Worm (Caenorhabditis elegans) whole organism, young adult: ENCODE results near the gene Y14H12A.1.
A peak's percentile ranks its signal among the peaks of the same experiment; 100 is the strongest.

Experiments used
- F33H1.4 ChIP-seq: fragments of 200-800 bp; sonication (Bioruptor generic); IDR thresholded peaks from 2 replicates; pipeline ENCODE4 v1.3.6; 2022; ENCODE audit warnings: missing genetic modification reagents, missing genetic modification characterization, missing compliant biosample characterization
- F49E8.2 ChIP-seq: sonication (generic microtip); optimal IDR thresholded peaks from 3 replicates; lab custom pipeline; 2017; ENCODE audit warnings: missing genetic modification characterization, mild to moderate bottlenecking, missing compliant biosample characterization, antibody characterized with exemption, moderate library complexity; ENCODE audit not compliant: insufficient read depth
- T26A5.8 ChIP-seq: sonication (generic microtip); optimal IDR thresholded peaks from 2 replicates; lab custom pipeline; 2016; ENCODE audit warnings: missing genetic modification characterization, missing compliant biosample characterization
- Y53F4B.3 ChIP-seq: fragments of 200-800 bp; sonication (Bioruptor generic); IDR thresholded peaks from 2 replicates; pipeline ENCODE4 v1.3.6; 2022; ENCODE audit warnings: missing genetic modification reagents, missing genetic modification characterization, missing compliant biosample characterization
- ZK185.1 ChIP-seq: sonication (generic microtip); optimal IDR thresholded peaks from 2 replicates; lab custom pipeline; 2016; ENCODE audit warnings: mild to moderate bottlenecking, missing genetic modification characterization, missing compliant biosample characterization; ENCODE audit not compliant: poor library complexity, severe bottlenecking
- akir-1 ChIP-seq: fragments of 200-800 bp; sonication (Bioruptor generic); optimal IDR thresholded peaks from 2 replicates; lab custom pipeline; 2018; ENCODE audit warnings: mild to moderate bottlenecking, missing genetic modification characterization, moderate library complexity, missing compliant biosample characterization
- aptf-2 ChIP-seq: fragments of 200-800 bp; sonication (Bioruptor generic); conservative IDR thresholded peaks from 2 replicates; pipeline ENCODE4 v1.3.6; 2022; ENCODE audit warnings: missing genetic modification reagents, missing genetic modification characterization, missing compliant biosample characterization
- atf-7 ChIP-seq: sonication (generic microtip); optimal IDR thresholded peaks from 2 replicates; lab custom pipeline; 2017; ENCODE audit warnings: mild to moderate bottlenecking, missing genetic modification characterization, missing compliant biosample characterization
- attf-5 ChIP-seq: fragments of 200-800 bp; sonication (Bioruptor generic); optimal IDR thresholded peaks from 2 replicates; lab custom pipeline; 2018; ENCODE audit warnings: mild to moderate bottlenecking, missing genetic modification characterization, missing compliant biosample characterization
- ceh-58 ChIP-seq: fragments of 200-800 bp; sonication (Bioruptor generic); IDR thresholded peaks from 2 replicates; pipeline ENCODE4 v1.3.6; 2022; ENCODE audit warnings: missing genetic modification characterization, missing compliant biosample characterization
- dpl-1 ChIP-seq: fragments of 150-350 bp; optimal IDR thresholded peaks from 2 replicates; lab custom pipeline; 2014; ENCODE audit warnings: missing biosample characterization, missing genetic modification reagents, missing genetic modification characterization
- efl-1 ChIP-seq: fragments of 150-350 bp; optimal IDR thresholded peaks from 2 replicates; lab custom pipeline; 2014; ENCODE audit warnings: missing biosample characterization, missing genetic modification reagents, missing genetic modification characterization
- egrh-3 ChIP-seq: fragments of 200-800 bp; sonication (Bioruptor generic); IDR thresholded peaks from 2 replicates; pipeline ENCODE4 v1.3.6; 2022; ENCODE audit warnings: missing genetic modification reagents, missing genetic modification characterization, missing compliant biosample characterization
- ekl-4 ChIP-seq: fragments of 200-800 bp; sonication (Bioruptor generic); IDR thresholded peaks from 2 replicates; pipeline ENCODE4 v1.3.6; 2022; ENCODE audit warnings: missing genetic modification reagents, missing genetic modification characterization, missing compliant biosample characterization
- him-1 ChIP-seq: sonication (generic microtip); optimal IDR thresholded peaks from 2 replicates; lab custom pipeline; 2016; ENCODE audit warnings: missing genotype, missing genetic modification reagents, missing genetic modification characterization, missing compliant biosample characterization
- hlh-12 ChIP-seq: sonication (generic microtip); optimal IDR thresholded peaks from 2 replicates; lab custom pipeline; 2016; ENCODE audit warnings: missing genetic modification characterization, missing compliant biosample characterization
- hlh-26 ChIP-seq: fragments of 200-800 bp; sonication (Bioruptor generic); conservative IDR thresholded peaks from 2 replicates; pipeline ENCODE4 v1.3.6; 2022; ENCODE audit warnings: missing genetic modification reagents, missing genetic modification characterization, missing compliant biosample characterization
- hrde-1 ChIP-seq: sonication (generic microtip); optimal IDR thresholded peaks from 2 replicates; lab custom pipeline; 2016; ENCODE audit warnings: missing genetic modification characterization, mild to moderate bottlenecking, missing compliant biosample characterization, moderate library complexity, missing genotype, missing genetic modification reagents, borderline replicate concordance
- lin-26 ChIP-seq: fragments of 200-800 bp; sonication (Bioruptor generic); IDR thresholded peaks from 2 replicates; pipeline ENCODE4 v1.3.6; 2022; ENCODE audit warnings: missing genetic modification reagents, missing genetic modification characterization, missing compliant biosample characterization
- lin-35 ChIP-seq, 3 experiments: fragments of 150-350 bp in 2 of 3; sonication (generic microtip) in 1 of 3; optimal IDR thresholded peaks; 2 replicates each; lab custom pipeline; 2014 to 2018; ENCODE audit warnings: missing biosample characterization in 3 of 3, missing genetic modification characterization in 3 of 3, missing genetic modification reagents in 3 of 3
- madf-8 ChIP-seq: fragments of 200-800 bp; sonication (Bioruptor generic); conservative IDR thresholded peaks from 2 replicates; pipeline ENCODE4 v1.3.6; 2022; ENCODE audit warnings: missing genetic modification reagents, missing genetic modification characterization, missing compliant biosample characterization
- nfya-1 ChIP-seq: sonication (generic microtip); optimal IDR thresholded peaks from 2 replicates; lab custom pipeline; 2017; ENCODE audit warnings: antibody characterized with exemption, missing compliant biosample characterization, missing genetic modification characterization, borderline replicate concordance; ENCODE audit not compliant: insufficient read depth
- nhr-179 ChIP-seq: sonication (generic microtip); optimal IDR thresholded peaks from 2 replicates; lab custom pipeline; 2016; ENCODE audit warnings: mild to moderate bottlenecking, missing genetic modification characterization, missing compliant biosample characterization
- nhr-80 ChIP-seq: sonication (generic microtip); optimal IDR thresholded peaks from 2 replicates; lab custom pipeline; 2016; ENCODE audit warnings: missing genetic modification characterization, missing compliant biosample characterization
- nhr-90 ChIP-seq: sonication (generic microtip); optimal IDR thresholded peaks from 2 replicates; lab custom pipeline; 2016; ENCODE audit warnings: missing genotype, mild to moderate bottlenecking, missing genetic modification characterization, missing compliant biosample characterization
- repo-1 ChIP-seq: sonication (generic microtip); optimal IDR thresholded peaks from 2 replicates; lab custom pipeline; 2017; ENCODE audit warnings: mild to moderate bottlenecking, missing genetic modification characterization, missing compliant biosample characterization
- rpc-1 ChIP-seq, 2 experiments: fragments of 150-350 bp in 1 of 2; sonication (generic microtip) in 1 of 2; optimal IDR thresholded peaks; 2 replicates each; lab custom pipeline; 2014 to 2018; ENCODE audit warnings: missing biosample characterization in 1 of 2, missing genetic modification characterization in 1 of 2, missing genetic modification reagents in 1 of 2, missing genotype in 1 of 2
- snpc-1.3 ChIP-seq: sonication (generic microtip); optimal IDR thresholded peaks from 2 replicates; lab custom pipeline; 2017; ENCODE audit warnings: missing genetic modification characterization, mild to moderate bottlenecking, missing compliant biosample characterization, antibody characterized with exemption, moderate library complexity, missing genotype, missing genetic modification reagents; ENCODE audit not compliant: insufficient read depth
- snpc-3.4 ChIP-seq: sonication (generic microtip); optimal IDR thresholded peaks from 2 replicates; lab custom pipeline; 2017; ENCODE audit warnings: missing genetic modification characterization, mild to moderate bottlenecking, missing compliant biosample characterization, antibody characterized with exemption, moderate library complexity, missing genotype, missing genetic modification reagents
- snpc-4 ChIP-seq, 5 experiments: fragments of 150-350 bp in 1 of 5; sonication (generic microtip) in 4 of 5; optimal IDR thresholded peaks; 2 replicates each; lab custom pipeline; 2014 to 2018; ENCODE audit warnings: missing genetic modification characterization in 5 of 5, missing biosample characterization in 3 of 5, antibody characterized with exemption in 2 of 5, mild to moderate bottlenecking in 2 of 5, missing compliant biosample characterization in 2 of 5, missing genotype in 2 of 5, moderate library complexity in 2 of 5, missing genetic modification reagents in 1 of 5
- tlf-1 ChIP-seq: fragments of 200-800 bp; sonication (Bioruptor generic); optimal IDR thresholded peaks from 2 replicates; lab custom pipeline; 2018; ENCODE audit warnings: mild to moderate bottlenecking, missing genetic modification characterization, missing compliant biosample characterization
- unc-130 ChIP-seq: sonication (generic microtip); optimal IDR thresholded peaks from 2 replicates; lab custom pipeline; 2016; ENCODE audit warnings: missing genetic modification reagents, missing genetic modification characterization, missing compliant biosample characterization
- zfh-2 ChIP-seq: fragments of 200-800 bp; sonication (Bioruptor generic); conservative IDR thresholded peaks from 2 replicates; pipeline ENCODE4 v1.3.6; 2022; ENCODE audit warnings: missing genetic modification reagents, missing genetic modification characterization, missing compliant biosample characterization
- ztf-25 ChIP-seq: fragments of 200-800 bp; sonication (Bioruptor generic); IDR thresholded peaks from 2 replicates; pipeline ENCODE4 v1.3.6; 2022; ENCODE audit warnings: missing genetic modification reagents, missing genetic modification characterization, missing compliant biosample characterization
- ztf-28 ChIP-seq: fragments of 200-800 bp; sonication (Bioruptor generic); IDR thresholded peaks from 2 replicates; pipeline ENCODE4 v1.3.6; 2022; ENCODE audit warnings: missing genetic modification reagents, missing genetic modification characterization, missing compliant biosample characterization

Y14H12A.1 gene

ce11 chrII:3982313-3982712, 10.7 kb upstream of the Y14H12A.1 start, which contains the start of gene lin-31:
Gene lin-31 (plus strand): TSS chrII:3982549.
- 0 out of 2 replicates have a peak, but pooled peaks have one; percentile 7 for TF ChIP-seq zfh-2 (GFP tag; lab: Robert Waterston, UW)
- TF ChIP-seq hlh-26 = no peak

- TF ChIP-seq hrde-1 (tag; lab: Kevin White, UChicago) = no peak
- no peak for TF ChIP-seq egrh-3 (GFP tag; lab: Robert Waterston, UW)
- no peak for TF ChIP-seq efl-1 (GFP tag; lab: Kevin White, UChicago)
- TF ChIP-seq snpc-3.4 (tag; lab: Kevin White, UChicago) = no peak
- no peak for TF ChIP-seq T26A5.8
- no peak for TF ChIP-seq ZK185.1 (tag; lab: Kevin White, UChicago)
- TF ChIP-seq nhr-179 (tag; lab: Kevin White, UChicago) = no peak
- TF ChIP-seq attf-5 (GFP tag; lab: Kevin White, UChicago) = no peak
- no peak for TF ChIP-seq unc-130 (GFP tag; lab: Kevin White, UChicago)
- TF ChIP-seq repo-1 (tag; lab: Kevin White, UChicago) = no peak
- TF ChIP-seq ztf-28 (GFP tag; lab: Robert Waterston, UW) = no peak
- no peak for TF ChIP-seq tlf-1 (GFP tag; lab: Kevin White, UChicago)
- TF ChIP-seq snpc-4 (GFP tag; optimal IDR thresholded peaks at IDR 0.05; lab: Kevin White, UChicago) = no peak
- TF ChIP-seq snpc-4 (tag; optimal IDR thresholded peaks at IDR 0.05; lab: Kevin White, UChicago) = no peak
- no peak for TF ChIP-seq him-1 (tag; lab: Kevin White, UChicago)
- no peak for TF ChIP-seq F49E8.2 (tag; lab: Kevin White, UChicago)
- TF ChIP-seq lin-26 (GFP tag; lab: Robert Waterston, UW) = no peak
- TF ChIP-seq dpl-1 (GFP tag; lab: Kevin White, UChicago) = no peak
Measured at ce11 chrII:3984242-3984641, 8.8 kb upstream of the Y14H12A.1 start.

ce11 chrII:3986906-3987305, 6.1 kb upstream of the Y14H12A.1 start, which contains the start of gene K10G6.5:
Gene K10G6.5 (plus strand): TSS chrII:3987250.
- no peak for TF ChIP-seq nfya-1
- no peak for TF ChIP-seq ekl-4 (GFP tag; lab: Robert Waterston, UW)
- TF ChIP-seq ztf-25 = no peak
- TF ChIP-seq Y53F4B.3 (GFP tag; lab: Robert Waterston, UW) = no peak
- TF ChIP-seq akir-1 (GFP tag; lab: Kevin White, UChicago) = no peak
- TF ChIP-seq him-1 (tag; lab: Kevin White, UChicago) = no peak
- TF ChIP-seq nhr-80 (tag; lab: Kevin White, UChicago) = peak; percentile 39

- no peak for TF ChIP-seq egrh-3 (GFP tag; lab: Robert Waterston, UW)
- TF ChIP-seq nhr-80 (tag; lab: Kevin White, UChicago) = peak; percentile 80
- TF ChIP-seq madf-8 = no peak
Measured at ce11 chrII:3989627-3990367, 3.2 kb upstream of the Y14H12A.1 start, which contains the start of gene Y14H12A.2. Gene Y14H12A.2 (minus strand): TSS chrII:3989677.

ce11 chrII:3990706-3991105, 2.3 kb upstream of the Y14H12A.1 start:
- no peak for TF ChIP-seq tlf-1 (GFP tag; lab: Kevin White, UChicago)
- TF ChIP-seq ztf-25 = no peak
- TF ChIP-seq F33H1.4 (GFP tag; lab: Robert Waterston, UW) = no peak
- TF ChIP-seq nhr-90 = no peak
- no peak for TF ChIP-seq zfh-2 (GFP tag; lab: Robert Waterston, UW)
- TF ChIP-seq atf-7 (tag; lab: Kevin White, UChicago) = no peak
- no peak for TF ChIP-seq snpc-1.3 (tag; lab: Kevin White, UChicago)
- no peak for TF ChIP-seq ceh-58
- TF ChIP-seq egrh-3 (GFP tag; lab: Robert Waterston, UW) = no peak
- no peak for TF ChIP-seq rpc-1 (optimal IDR thresholded peaks at IDR 0.05; lab: Kevin White, UChicago)
- no peak for TF ChIP-seq rpc-1 (tag; optimal IDR thresholded peaks at IDR 0.05; lab: Kevin White, UChicago)
- TF ChIP-seq hlh-12 (tag; lab: Kevin White, UChicago) = no peak
- no peak for TF ChIP-seq aptf-2
- no peak for TF ChIP-seq lin-35 (GFP tag; optimal IDR thresholded peaks at IDR 0.05; lab: Kevin White, UChicago)
